Worm (Caenorhabditis elegans) whole organism, mixed stage, embryonic: ENCODE data around the gene glna-1.

Experiments used
- M03D4.4 ChIP-seq: sonication (generic microtip); optimal IDR thresholded peaks from 2 replicates; lab custom pipeline; 2017; ENCODE audit warnings: mild to moderate bottlenecking, missing genetic modification characterization, missing compliant biosample characterization
- blmp-1 ChIP-seq: fragments of 150-350 bp; optimal IDR thresholded peaks from 2 replicates; lab custom pipeline; 2014; ENCODE audit warnings: missing biosample characterization, missing genetic modification characterization
- ceh-39 ChIP-seq: fragments of 150-350 bp; optimal IDR thresholded peaks from 2 replicates; lab custom pipeline; 2014; ENCODE audit warnings: missing biosample characterization, missing genetic modification characterization
- ceh-43 ChIP-seq: fragments of 200-800 bp; sonication (Bioruptor generic); optimal IDR thresholded peaks from 2 replicates; lab custom pipeline; 2018; ENCODE audit warnings: mild to moderate bottlenecking, missing genetic modification characterization, moderate library complexity, missing compliant biosample characterization
- ces-1 ChIP-seq: fragments of 150-350 bp; optimal IDR thresholded peaks from 2 replicates; lab custom pipeline; 2014; ENCODE audit warnings: missing biosample characterization, missing genetic modification reagents, missing genetic modification characterization
- cnd-1 ChIP-seq: fragments of 200-800 bp; sonication (Bioruptor generic); optimal IDR thresholded peaks from 2 replicates; lab custom pipeline; 2018; ENCODE audit warnings: mild to moderate bottlenecking, missing genetic modification characterization, missing compliant biosample characterization
- drap-1 ChIP-seq: fragments of 200-800 bp; sonication (Bioruptor generic); optimal IDR thresholded peaks from 3 replicates; lab custom pipeline; 2018; ENCODE audit warnings: mild to moderate bottlenecking, missing genetic modification characterization, missing compliant biosample characterization
- elt-1 ChIP-seq: sonication (generic microtip); optimal IDR thresholded peaks from 2 replicates; lab custom pipeline; 2017; ENCODE audit warnings: missing genetic modification characterization, mild to moderate bottlenecking, missing compliant biosample characterization, antibody characterized with exemption, moderate library complexity, borderline replicate concordance; ENCODE audit not compliant: insufficient read depth
- elt-3 ChIP-seq: fragments of 150-350 bp; optimal IDR thresholded peaks from 2 replicates; lab custom pipeline; 2014; ENCODE audit warnings: missing biosample characterization, missing genetic modification characterization
- ham-2 ChIP-seq: fragments of 200-800 bp; sonication (Bioruptor generic); optimal IDR thresholded peaks from 2 replicates; lab custom pipeline; 2018; ENCODE audit warnings: mild to moderate bottlenecking, missing genetic modification characterization, missing compliant biosample characterization
- hlh-1 ChIP-seq: fragments of 150-350 bp; optimal IDR thresholded peaks from 2 replicates; lab custom pipeline; 2014; ENCODE audit warnings: missing biosample characterization, missing genetic modification reagents, missing genetic modification characterization
- lin-13 ChIP-seq: fragments of 150-350 bp; optimal IDR thresholded peaks from 2 replicates; lab custom pipeline; 2014; ENCODE audit warnings: missing biosample characterization, missing genetic modification characterization
- lin-32 ChIP-seq: fragments of 200-800 bp; sonication (Bioruptor generic); optimal IDR thresholded peaks from 2 replicates; lab custom pipeline; 2018; ENCODE audit warnings: mild to moderate bottlenecking, missing genetic modification characterization, missing compliant biosample characterization
- mab-5 ChIP-seq: fragments of 150-350 bp; optimal IDR thresholded peaks from 2 replicates; lab custom pipeline; 2014; ENCODE audit warnings: missing biosample characterization, missing genetic modification characterization
- mep-1 ChIP-seq: fragments of 150-350 bp; optimal IDR thresholded peaks from 2 replicates; lab custom pipeline; 2017; ENCODE audit warnings: missing biosample characterization, missing genetic modification reagents, missing genetic modification characterization, inconsistent platforms
- nhr-12 ChIP-seq: fragments of 150-350 bp; optimal IDR thresholded peaks from 2 replicates; lab custom pipeline; 2014; ENCODE audit warnings: missing biosample characterization, missing genetic modification characterization
- nhr-2 ChIP-seq: fragments of 150-350 bp; optimal IDR thresholded peaks from 2 replicates; lab custom pipeline; 2014; ENCODE audit warnings: missing biosample characterization, missing genetic modification characterization
- nhr-237 ChIP-seq: fragments of 150-350 bp; optimal IDR thresholded peaks from 2 replicates; lab custom pipeline; 2014; ENCODE audit warnings: missing biosample characterization, missing genetic modification characterization
- pha-4 ChIP-seq: fragments of 150-350 bp; optimal IDR thresholded peaks from 2 replicates; lab custom pipeline; 2018; ENCODE audit warnings: missing biosample characterization, missing genetic modification reagents, missing genetic modification characterization
- sem-2 ChIP-seq: fragments of 200-800 bp; sonication (Bioruptor generic); optimal IDR thresholded peaks from 2 replicates; lab custom pipeline; 2018; ENCODE audit warnings: mild to moderate bottlenecking, missing genetic modification characterization, missing compliant biosample characterization
- snpc-4 ChIP-seq: fragments of 150-350 bp; optimal IDR thresholded peaks from 2 replicates; lab custom pipeline; 2014; ENCODE audit warnings: missing biosample characterization, missing genetic modification characterization
- sptf-1 ChIP-seq: sonication (generic microtip); optimal IDR thresholded peaks from 2 replicates; lab custom pipeline; 2017; ENCODE audit warnings: mild to moderate bottlenecking, missing genetic modification characterization, moderate library complexity, missing compliant biosample characterization
- tbx-8 ChIP-seq: fragments of 200-800 bp; sonication (Bioruptor generic); optimal IDR thresholded peaks from 2 replicates; lab custom pipeline; 2018; ENCODE audit warnings: mild to moderate bottlenecking, missing genetic modification characterization, moderate library complexity, missing compliant biosample characterization
- unc-120 ChIP-seq: sonication (generic microtip); optimal IDR thresholded peaks from 2 replicates; lab custom pipeline; 2017; ENCODE audit warnings: missing genetic modification characterization, missing compliant biosample characterization; ENCODE audit not compliant: poor library complexity, severe bottlenecking
- unc-39 ChIP-seq: fragments of 150-350 bp; optimal IDR thresholded peaks from 2 replicates; lab custom pipeline; 2014; ENCODE audit warnings: missing biosample characterization, missing genetic modification characterization
- unc-62 ChIP-seq: fragments of 150-350 bp; optimal IDR thresholded peaks from 2 replicates; lab custom pipeline; 2014; ENCODE audit warnings: missing biosample characterization, missing genetic modification reagents, missing genetic modification characterization
- zip-8 ChIP-seq: fragments of 150-350 bp; optimal IDR thresholded peaks from 2 replicates; lab custom pipeline; 2014; ENCODE audit warnings: missing biosample characterization, missing genetic modification characterization

Gene glna-1

ce11 chrII:14733424-14733823, at the start of gene glna-1:
Gene glna-1 (minus strand): TSS chrII:14733524.
- no peak for TF ChIP-seq ceh-43 (GFP tag; lab: Kevin White, UChicago)
- TF ChIP-seq pha-4 (tag; lab: Kevin White, UChicago): no peak
- no peak for TF ChIP-seq ham-2
- TF ChIP-seq unc-62: no peak
- no peak for TF ChIP-seq tbx-8 (GFP tag; lab: Kevin White, UChicago)
- TF ChIP-seq nhr-12 (tag; lab: Kevin White, UChicago): no peak
- TF ChIP-seq zip-8 (tag; lab: Kevin White, UChicago): no peak
- TF ChIP-seq sem-2: no peak
- TF ChIP-seq unc-120 (tag; lab: Kevin White, UChicago): no peak
- TF ChIP-seq mab-5 (tag; lab: Kevin White, UChicago): no peak
- TF ChIP-seq sptf-1 (tag; lab: Kevin White, UChicago): no peak
- no peak for TF ChIP-seq mep-1
- no peak for TF ChIP-seq ceh-39
- TF ChIP-seq blmp-1 (tag; lab: Kevin White, UChicago): no peak
- no peak for TF ChIP-seq M03D4.4 (tag; lab: Kevin White, UChicago)
- no peak for TF ChIP-seq nhr-237 (tag; lab: Kevin White, UChicago)
- no peak for TF ChIP-seq elt-3 (tag; lab: Kevin White, UChicago)
- TF ChIP-seq lin-13: no peak
- TF ChIP-seq nhr-2: no peak
- TF ChIP-seq, all 35 proteins: peak for 0

ce11 chrII:14779851-14780250, 46.5 kb upstream of the glna-1 start:
- no peak for TF ChIP-seq elt-3 (tag; lab: Kevin White, UChicago)

ce11 chrII:14778092-14778491, 44.8 kb upstream of the glna-1 start, which contains the start of gene Y54E2A.8:
Gene Y54E2A.8 (plus strand): TSS chrII:14778345.
- TF ChIP-seq lin-32 (GFP tag; lab: Kevin White, UChicago): no peak
- TF ChIP-seq hlh-1: no peak
- TF ChIP-seq nhr-12 (tag; lab: Kevin White, UChicago): no peak
- TF ChIP-seq ham-2: no peak
- no peak for TF ChIP-seq ceh-43 (GFP tag; lab: Kevin White, UChicago)
- TF ChIP-seq ceh-39: no peak
- TF ChIP-seq ces-1 (GFP tag; lab: Kevin White, UChicago): no peak
- no peak for TF ChIP-seq mab-5 (tag; lab: Kevin White, UChicago)
- TF ChIP-seq sptf-1 (tag; lab: Kevin White, UChicago): no peak
- TF ChIP-seq mep-1: no peak
- no peak for TF ChIP-seq cnd-1 (tag; lab: Kevin White, UChicago)
- no peak for TF ChIP-seq tbx-8 (GFP tag; lab: Kevin White, UChicago)

ce11 chrII:14772956-14773788, 39.8 kb upstream of the glna-1 start, which contains the start of gene Y54E2A.7:
Gene Y54E2A.7 (minus strand): TSS chrII:14773006.
- no peak for TF ChIP-seq M03D4.4 (tag; lab: Kevin White, UChicago)
- no peak for TF ChIP-seq ceh-39
- TF ChIP-seq ham-2: no peak

ce11 chrII:14772113-14772512, 38.8 kb upstream of the glna-1 start:
- TF ChIP-seq hlh-1 (no peak), lin-13 (no peak), mep-1 (no peak), elt-3 (tag; lab: Kevin White, UChicago) (no peak)
- TF ChIP-seq, all 35 proteins: peak for 0

ce11 chrII:14771096-14771495, 37.8 kb upstream of the glna-1 start:
- no peak for TF ChIP-seq drap-1 (GFP tag; lab: Kevin White, UChicago)
- TF ChIP-seq unc-39 (tag; lab: Kevin White, UChicago): no peak
- no peak for TF ChIP-seq elt-1 (tag; lab: Kevin White, UChicago)
- TF ChIP-seq elt-3 (tag; lab: Kevin White, UChicago): no peak
- TF ChIP-seq snpc-4 (tag; lab: Kevin White, UChicago): no peak
- no peak for TF ChIP-seq nhr-2
- TF ChIP-seq mab-5 (tag; lab: Kevin White, UChicago): no peak
- TF ChIP-seq, all 35 proteins: peak for 0
